Worm (Caenorhabditis elegans) whole organism, L3 larva: ENCODE results near the gene C33H5.2.

ENCODE experiments used
- R02D3.7 ChIP-seq: fragments of 150-350 bp; optimal IDR thresholded peaks from 2 replicates; lab custom pipeline; 2014; ENCODE audit warnings: missing biosample characterization, missing genetic modification characterization
- fkh-2 ChIP-seq: fragments of 150-350 bp; optimal IDR thresholded peaks from 2 replicates; lab custom pipeline; 2014; ENCODE audit warnings: missing biosample characterization, missing genetic modification reagents, missing genetic modification characterization
- nfya-1 ChIP-seq: sonication (generic microtip); optimal IDR thresholded peaks from 2 replicates; lab custom pipeline; 2017; ENCODE audit warnings: missing genetic modification characterization, mild to moderate bottlenecking, missing compliant biosample characterization, antibody characterized with exemption, moderate library complexity; ENCODE audit not compliant: insufficient read depth
- snpc-4 ChIP-seq: fragments of 150-350 bp; optimal IDR thresholded peaks from 2 replicates; lab custom pipeline; 2014; ENCODE audit warnings: missing biosample characterization, missing genetic modification characterization

ce11 chrIV:7789521-7789949 is 15.3 kb upstream of the C33H5.2 start, which contains the start of gene imp-3:
- TF ChIP-seq nfya-1 (peak; percentile 66), R02D3.7 (tag; lab: Kevin White, UChicago) (no peak), fkh-2 (tag; lab: Kevin White, UChicago) (no peak), snpc-4 (tag; lab: Kevin White, UChicago) (no peak)
